Worm (Caenorhabditis elegans): ENCODE results near the gene cpf-1.
A peak's percentile ranks its signal among the peaks of the same experiment; 100 is the strongest.

DNA sequence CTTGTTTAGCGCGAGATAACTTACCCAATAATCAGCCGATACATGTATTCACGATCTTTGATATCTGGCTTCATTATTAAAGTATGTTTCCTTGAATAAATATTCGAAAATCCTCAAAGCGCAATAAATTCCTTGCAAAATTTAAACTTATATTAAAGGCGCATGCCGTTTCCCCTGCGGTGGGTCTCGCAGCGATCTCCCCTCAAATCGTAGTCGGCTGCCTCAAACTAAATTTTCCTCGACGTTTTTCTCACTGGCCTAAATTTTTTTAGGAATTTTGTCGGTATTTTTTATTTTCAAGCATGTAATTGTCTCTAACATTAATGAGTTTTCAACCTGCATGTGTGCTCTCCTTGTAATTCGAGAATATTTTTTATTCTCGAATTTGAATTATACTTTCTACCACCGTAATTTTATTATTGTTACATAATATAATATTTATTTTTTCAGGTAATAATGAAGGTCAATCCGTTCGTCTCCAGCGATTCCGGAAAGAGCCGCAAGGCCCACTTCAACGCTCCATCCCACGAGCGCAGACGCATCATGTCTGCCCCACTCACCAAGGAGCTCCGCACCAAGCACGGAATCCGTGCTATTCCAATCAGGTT is at the start of gene cpf-1, which contains the start of gene rpl-26:
- TF ChIP-seq lin-13 (tag; optimal IDR thresholded peaks at IDR 0.05) (no peak), unc-39 (tag; optimal IDR thresholded peaks at IDR 0.05) (no peak), sptf-1 (tag; optimal IDR thresholded peaks at IDR 0.05) (no peak), ztf-11 (tag; optimal IDR thresholded peaks at IDR 0.05) (no peak), nhr-237 (tag; optimal IDR thresholded peaks at IDR 0.05) (peak; percentile 54), pha-4 (tag; optimal IDR thresholded peaks at IDR 0.05) (peak; percentile 32), snpc-4 (tag; optimal IDR thresholded peaks at IDR 0.05) (no peak), blmp-1 (tag; optimal IDR thresholded peaks at IDR 0.05) (no peak), lsy-2 (tag; optimal IDR thresholded peaks at IDR 0.05) (peak; percentile 78), elt-3 (tag; optimal IDR thresholded peaks at IDR 0.05) (no peak), unc-62 (GFP tag; optimal IDR thresholded peaks at IDR 0.05) (no peak), nhr-28 (tag; optimal IDR thresholded peaks at IDR 0.05) (no peak), M03D4.4 (tag; optimal IDR thresholded peaks at IDR 0.05) (no peak)
